Fruit fly (Drosophila melanogaster) Kc167 (cell line): Measurements from ENCODE around the gene CG5021.

Experiments
- Myc ChIP-seq: fragments of >200 bp; optimal IDR thresholded peaks from 2 replicates; lab custom pipeline; 2017; ENCODE audit warnings: missing external identifiers
- Sin3A ChIP-seq: fragments of >200 bp; optimal IDR thresholded peaks from 2 replicates; lab custom pipeline; 2018; ENCODE audit warnings: missing external identifiers
- h ChIP-seq: fragments of >200 bp; optimal IDR thresholded peaks from 3 replicates; lab custom pipeline; 2018; ENCODE audit warnings: missing external identifiers
- insv ChIP-seq: fragments of >200 bp; optimal IDR thresholded peaks from 3 replicates; lab custom pipeline; 2018; ENCODE audit warnings: missing external identifiers
- psq ChIP-seq: fragments of >200 bp; optimal IDR thresholded peaks from 2 replicates; lab custom pipeline; 2017; ENCODE audit warnings: missing external identifiers
- ttk ChIP-seq: sonication (Bioruptor generic); optimal IDR thresholded peaks from 2 replicates; lab custom pipeline; 2017; ENCODE audit warnings: missing external identifiers

CG5021 gene

dm6 chr3L:8952549-8953198 lies 14.0 kb upstream of the CG5021 start:
- TF ChIP-seq Sin3A (lab: Kevin White, UChicago) (no peak), insv (lab: Kevin White, UChicago) (no peak), h (lab: Kevin White, UChicago) (no peak), ttk (lab: Kevin White, UChicago) (no peak), psq (lab: Kevin White, UChicago) (no peak)

dm6 chr3L:8953199-8953956 lies 13.3 kb upstream of the CG5021 start:
- TF ChIP-seq Myc (no peak), Sin3A (lab: Kevin White, UChicago) (no peak), ttk (lab: Kevin White, UChicago) (no peak), insv (lab: Kevin White, UChicago) (no peak), h (lab: Kevin White, UChicago) (no peak), psq (lab: Kevin White, UChicago) (no peak)

dm6 chr3L:8953962-8954647 lies 12.5 kb upstream of the CG5021 start, which contains the start of the genes CG43783 and orb2:
CG43783 (minus strand) TSS chr3L:8954272.
orb2 (minus strand) TSS chr3L:8954463.
- TF ChIP-seq insv (lab: Kevin White, UChicago) (no peak), ttk (lab: Kevin White, UChicago) (no peak), h (lab: Kevin White, UChicago) (no peak), Myc (no peak), psq (lab: Kevin White, UChicago) (no peak), Sin3A (lab: Kevin White, UChicago) (no peak)

dm6 chr3L:8954648-8955033 lies 12.0 kb upstream of the CG5021 start, which contains the start of gene GNBP3:
GNBP3 (plus strand) TSS chr3L:8955021.
- TF ChIP-seq insv (lab: Kevin White, UChicago) = no peak
- no peak for TF ChIP-seq ttk (lab: Kevin White, UChicago)
- TF ChIP-seq h (lab: Kevin White, UChicago) = no peak
- TF ChIP-seq psq (lab: Kevin White, UChicago) = no peak
- TF ChIP-seq Sin3A (lab: Kevin White, UChicago) = no peak
- no peak for TF ChIP-seq Myc

- TF ChIP-seq Sin3A (lab: Kevin White, UChicago) (no peak), Myc (no peak), h (lab: Kevin White, UChicago) (no peak), psq (lab: Kevin White, UChicago) (no peak), ttk (lab: Kevin White, UChicago) (no peak), insv (lab: Kevin White, UChicago) (no peak)
Measured at dm6 chr3L:8955199-8955598, 11.4 kb upstream of the CG5021 start.

- TF ChIP-seq Myc = no peak
Measured at dm6 chr3L:8956669-8957068, 10.0 kb upstream of the CG5021 start, which contains the start of gene mRpL12. mRpL12 (plus strand) TSS chr3L:8956791.

- TF ChIP-seq Myc (no peak), ttk (lab: Kevin White, UChicago) (no peak), psq (lab: Kevin White, UChicago) (no peak), Sin3A (lab: Kevin White, UChicago) (no peak), h (lab: Kevin White, UChicago) (no peak)
Measured at dm6 chr3L:8958557-8958956, 8.1 kb upstream of the CG5021 start, which contains the start of gene CG13313. CG13313 (plus strand) TSS chr3L:8958857.

- no peak for TF ChIP-seq psq (lab: Kevin White, UChicago)
Measured at dm6 chr3L:8964458-8964857, 2.2 kb upstream of the CG5021 start, which contains the start of gene ValRS-m. ValRS-m (minus strand) TSS chr3L:8964769.

- TF ChIP-seq h (lab: Kevin White, UChicago) = no peak
- TF ChIP-seq insv (lab: Kevin White, UChicago) = no peak
- no peak for TF ChIP-seq Myc
- no peak for TF ChIP-seq Sin3A (lab: Kevin White, UChicago)
- no peak for TF ChIP-seq ttk (lab: Kevin White, UChicago)
- no peak for TF ChIP-seq psq (lab: Kevin White, UChicago)
Measured at dm6 chr3L:8968437-8968836, 1.8 kb downstream of the CG5021 start, which contains the start of gene CG5026. CG5026 (plus strand) TSS chr3L:8968528.

dm6 chr3L:8974478-8975477 lies 8.1 kb downstream of the CG5021 start, which contains the start of the genes pix and Srp68:
pix (minus strand) TSS chr3L:8974765.
Srp68 (plus strand) TSS chr3L:8975046.
- no peak for TF ChIP-seq Sin3A (lab: Kevin White, UChicago)
- no peak for TF ChIP-seq insv (lab: Kevin White, UChicago)
- no peak for TF ChIP-seq h (lab: Kevin White, UChicago)
- TF ChIP-seq Myc = no peak
- no peak for TF ChIP-seq psq (lab: Kevin White, UChicago)
- no peak for TF ChIP-seq ttk (lab: Kevin White, UChicago)
